Worm (Caenorhabditis elegans) whole organism, midembryonic: ENCODE measurements around the gene mif-4.

Experiments used
- T22C8.4 ChIP-seq: fragments of 200-800 bp; sonication (Bioruptor generic); IDR thresholded peaks from 2 replicates; pipeline ENCODE4 v1.3.6; 2022; ENCODE audit warnings: missing genetic modification characterization, missing compliant biosample characterization
- flt-1 ChIP-seq: fragments of 200-800 bp; sonication (Bioruptor generic); IDR thresholded peaks from 2 replicates; pipeline ENCODE4 v1.3.6; 2022; ENCODE audit warnings: missing genetic modification characterization, missing compliant biosample characterization

DNA sequence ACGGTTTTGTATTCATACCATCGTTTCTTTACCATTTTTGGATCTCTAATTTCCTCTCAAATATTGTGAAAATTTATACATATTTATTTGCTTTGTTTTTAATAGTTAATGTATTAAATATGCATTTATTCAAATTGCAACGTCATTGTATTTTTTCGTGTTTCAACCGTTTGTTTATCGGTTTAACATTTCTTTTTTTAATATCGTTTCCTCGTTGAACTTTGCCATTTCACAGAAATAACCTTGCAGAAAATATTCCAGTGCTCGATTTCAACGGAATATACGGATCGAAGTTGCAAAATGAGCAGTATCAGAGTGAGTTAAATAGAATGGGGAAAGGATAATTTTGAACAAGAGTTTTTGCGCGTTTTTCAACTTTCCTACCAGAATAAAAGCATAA lies 6.5 kb downstream of the mif-4 start, which contains the start of gene seu-1:
- TF ChIP-seq T22C8.4 (GFP tag; lab: Robert Waterston, UW) (no peak), flt-1 (no peak)
